Worm (Caenorhabditis elegans) whole organism, young adult: Measurements from ENCODE around the gene C53A3.4.

Source experiments
- somi-1 ChIP-seq: fragments of 200-800 bp; sonication (Bioruptor generic); optimal IDR thresholded peaks from 2 replicates; lab custom pipeline; 2018; ENCODE audit warnings: mild to moderate bottlenecking, missing genetic modification characterization, missing compliant biosample characterization
- unc-62 ChIP-seq: fragments of 150-350 bp; optimal IDR thresholded peaks from 2 replicates; lab custom pipeline; 2014; ENCODE audit warnings: missing biosample characterization, missing genetic modification reagents, missing genetic modification characterization

DNA sequence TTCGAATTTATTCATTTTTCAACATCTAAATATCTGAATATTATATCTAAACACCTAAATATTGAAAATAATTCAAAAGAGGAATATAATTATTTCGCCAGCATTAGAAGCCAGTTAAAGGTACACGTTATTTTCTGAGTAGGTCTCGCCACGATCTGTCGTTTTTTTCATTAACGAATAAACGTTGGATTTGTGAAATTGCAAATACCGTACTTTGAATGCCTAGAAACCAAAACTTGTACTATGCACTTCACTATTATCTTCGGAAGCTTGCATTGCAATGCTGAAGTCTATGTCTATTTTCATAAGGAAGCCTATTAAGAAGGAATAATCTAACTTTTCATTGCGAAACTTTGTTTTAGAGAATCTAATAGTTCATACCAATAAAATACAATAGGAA lies 13.8 kb upstream of the C53A3.4 start:
- no peak for TF ChIP-seq unc-62 (GFP tag; lab: Kevin White, UChicago)
- no peak for TF ChIP-seq somi-1 (GFP tag; lab: Kevin White, UChicago)
